Worm (Caenorhabditis elegans) whole organism, late embryonic: ENCODE measurements around the gene srx-125.

Source experiments
- C08G9.2 ChIP-seq: sonication (generic microtip); optimal IDR thresholded peaks from 2 replicates; lab custom pipeline; 2016; ENCODE audit warnings: mild to moderate bottlenecking, missing genetic modification characterization, moderate library complexity, missing compliant biosample characterization
- K02D7.2 ChIP-seq: sonication (generic microtip); optimal IDR thresholded peaks from 2 replicates; lab custom pipeline; 2017; ENCODE audit warnings: mild to moderate bottlenecking, missing genetic modification characterization, missing compliant biosample characterization
- ceh-9 ChIP-seq: sonication (generic microtip); optimal IDR thresholded peaks from 2 replicates; lab custom pipeline; 2016; ENCODE audit warnings: mild to moderate bottlenecking, missing genetic modification characterization, inconsistent platforms, missing compliant biosample characterization
- dmd-4 ChIP-seq: sonication (generic microtip); optimal IDR thresholded peaks from 2 replicates; lab custom pipeline; 2016; ENCODE audit warnings: borderline replicate concordance, missing genetic modification characterization, missing compliant biosample characterization
- dve-1 ChIP-seq: sonication (generic microtip); optimal IDR thresholded peaks from 2 replicates; lab custom pipeline; 2017; ENCODE audit warnings: antibody characterized with exemption, mild to moderate bottlenecking, missing genetic modification characterization, missing compliant biosample characterization
- elt-2 ChIP-seq: sonication (generic microtip); optimal IDR thresholded peaks from 2 replicates; lab custom pipeline; 2016; ENCODE audit warnings: missing genetic modification reagents, missing genetic modification characterization, missing compliant biosample characterization
- hlh-15 ChIP-seq: sonication (generic microtip); optimal IDR thresholded peaks from 2 replicates; lab custom pipeline; 2016; ENCODE audit warnings: missing genetic modification characterization, missing compliant biosample characterization
- hlh-30 ChIP-seq: sonication (generic microtip); optimal IDR thresholded peaks from 2 replicates; lab custom pipeline; 2017; ENCODE audit warnings: antibody characterized with exemption, missing genetic modification characterization, missing compliant biosample characterization; ENCODE audit not compliant: insufficient read depth
- rnt-1 ChIP-seq: sonication (generic microtip); optimal IDR thresholded peaks from 2 replicates; lab custom pipeline; 2016; ENCODE audit warnings: missing genetic modification characterization, missing compliant biosample characterization

DNA sequence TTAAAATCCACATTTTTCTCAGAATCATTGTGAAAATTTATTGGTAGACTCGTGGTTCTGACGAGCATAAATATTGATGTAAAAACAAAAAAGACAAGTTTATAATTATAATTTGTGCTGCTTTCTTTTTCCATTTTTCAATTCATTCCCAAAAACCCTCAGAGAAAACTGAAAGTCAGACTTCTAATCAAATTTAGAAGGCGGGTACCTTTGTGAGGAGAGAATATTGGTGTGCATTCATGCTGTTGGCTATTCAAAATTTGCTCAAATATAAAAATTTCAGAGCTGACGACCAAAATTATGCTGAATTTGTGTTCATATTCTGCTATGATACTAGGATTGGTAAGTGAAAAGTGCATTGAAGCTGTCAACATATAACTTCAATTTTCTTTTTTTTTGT, at the start of gene srx-125:
- no peak for TF ChIP-seq elt-2 (tag; lab: Kevin White, UChicago)
- TF ChIP-seq hlh-15 = no peak
- TF ChIP-seq rnt-1 = no peak
- no peak for TF ChIP-seq K02D7.2 (tag; lab: Kevin White, UChicago)
- TF ChIP-seq C08G9.2 = no peak
- no peak for TF ChIP-seq dmd-4
- TF ChIP-seq ceh-9 (tag; lab: Kevin White, UChicago) = no peak
- no peak for TF ChIP-seq hlh-30 (tag; lab: Kevin White, UChicago)
- TF ChIP-seq dve-1 = no peak
